Worm (Caenorhabditis elegans) whole organism, L3 larva: Measurements from ENCODE around the gene abu-10.

Experiments
- R02D3.7 ChIP-seq: fragments of 150-350 bp; optimal IDR thresholded peaks from 2 replicates; lab custom pipeline; 2014; ENCODE audit warnings: missing biosample characterization, missing genetic modification characterization
- ZK546.5 ChIP-seq: sonication (generic microtip); optimal IDR thresholded peaks from 2 replicates; lab custom pipeline; 2017; ENCODE audit warnings: missing biosample characterization, missing genetic modification characterization
- aly-2 ChIP-seq: fragments of 150-350 bp; optimal IDR thresholded peaks from 2 replicates; lab custom pipeline; 2014; ENCODE audit warnings: missing biosample characterization, missing genetic modification characterization
- ama-1 ChIP-seq: fragments of 150-350 bp; optimal IDR thresholded peaks from 2 replicates; lab custom pipeline; 2018
- ceh-28 ChIP-seq: fragments of 150-350 bp; optimal IDR thresholded peaks from 2 replicates; lab custom pipeline; 2014; ENCODE audit warnings: missing biosample characterization, missing genetic modification reagents, missing genetic modification characterization
- ceh-82 ChIP-seq: fragments of 150-350 bp; optimal IDR thresholded peaks from 2 replicates; lab custom pipeline; 2014; ENCODE audit warnings: missing biosample characterization, missing genetic modification characterization
- ceh-9 ChIP-seq: sonication (generic microtip); optimal IDR thresholded peaks from 2 replicates; lab custom pipeline; 2018; ENCODE audit warnings: missing biosample characterization, missing genetic modification characterization
- daf-12 ChIP-seq: fragments of 150-350 bp; optimal IDR thresholded peaks from 2 replicates; lab custom pipeline; 2014; ENCODE audit warnings: missing biosample characterization, missing genetic modification reagents, missing genetic modification characterization
- egl-27 ChIP-seq: sonication (generic microtip); optimal IDR thresholded peaks from 4 replicates; lab custom pipeline; 2017; ENCODE audit warnings: missing biosample characterization, missing genetic modification reagents, missing genetic modification characterization
- egl-5 ChIP-seq: fragments of 150-350 bp; optimal IDR thresholded peaks from 2 replicates; lab custom pipeline; 2017; ENCODE audit warnings: missing biosample characterization, missing genetic modification reagents, missing genetic modification characterization, inconsistent platforms
- elt-1 ChIP-seq: fragments of 150-350 bp; optimal IDR thresholded peaks from 2 replicates; lab custom pipeline; 2014; ENCODE audit warnings: missing biosample characterization, missing genetic modification characterization
- elt-2 ChIP-seq: sonication (generic microtip); optimal IDR thresholded peaks from 2 replicates; lab custom pipeline; 2016; ENCODE audit warnings: missing genetic modification reagents, mild to moderate bottlenecking, missing genetic modification characterization, missing compliant biosample characterization
- elt-3 ChIP-seq, 3 experiments: fragments of 150-350 bp in 1 of 3; sonication (generic microtip) in 2 of 3; optimal IDR thresholded peaks; 2 replicates in 2 of 3; 4 replicates in 1 of 3; lab custom pipeline; 2014 to 2017; ENCODE audit warnings: missing biosample characterization in 3 of 3, missing genetic modification characterization in 3 of 3
- eor-1 ChIP-seq, 2 experiments: fragments of 150-350 bp; optimal IDR thresholded peaks; 2 replicates each; lab custom pipeline; 2014 to 2018; ENCODE audit warnings: missing biosample characterization in 2 of 2, missing genetic modification characterization in 2 of 2
- fkh-10 ChIP-seq: sonication (generic microtip); optimal IDR thresholded peaks from 2 replicates; lab custom pipeline; 2017; ENCODE audit warnings: missing biosample characterization, missing genetic modification reagents, missing genetic modification characterization
- fos-1 ChIP-seq: fragments of 150-350 bp; optimal IDR thresholded peaks from 2 replicates; lab custom pipeline; 2014; ENCODE audit warnings: missing biosample characterization, missing genetic modification characterization
- hmg-11 ChIP-seq: sonication (generic microtip); optimal IDR thresholded peaks from 2 replicates; lab custom pipeline; 2016; ENCODE audit warnings: missing genetic modification characterization, missing compliant biosample characterization
- jun-1 ChIP-seq: fragments of 150-350 bp; optimal IDR thresholded peaks from 2 replicates; lab custom pipeline; 2014; ENCODE audit warnings: missing biosample characterization, missing genetic modification reagents, missing genetic modification characterization
- lin-15B ChIP-seq: fragments of 150-350 bp; optimal IDR thresholded peaks from 2 replicates; lab custom pipeline; 2014; ENCODE audit warnings: missing biosample characterization, missing genetic modification characterization
- lin-39 ChIP-seq: fragments of 150-350 bp; optimal IDR thresholded peaks from 2 replicates; lab custom pipeline; 2018; ENCODE audit warnings: missing biosample characterization, missing genetic modification reagents, missing genetic modification characterization
- lsy-12 ChIP-seq: sonication (generic microtip); optimal IDR thresholded peaks from 2 replicates; lab custom pipeline; 2016; ENCODE audit warnings: mild to moderate bottlenecking, missing genetic modification characterization, missing compliant biosample characterization
- mdl-1 ChIP-seq: fragments of 150-350 bp; optimal IDR thresholded peaks from 2 replicates; lab custom pipeline; 2014; ENCODE audit warnings: missing biosample characterization, missing genetic modification characterization
- mml-1 ChIP-seq: fragments of 150-350 bp; sonication (generic microtip); optimal IDR thresholded peaks from 3 replicates; lab custom pipeline; 2014; ENCODE audit warnings: missing biosample characterization, missing genetic modification characterization
- nhr-11 ChIP-seq: fragments of 150-350 bp; optimal IDR thresholded peaks from 2 replicates; lab custom pipeline; 2014; ENCODE audit warnings: missing biosample characterization, missing genetic modification characterization
- nhr-12 ChIP-seq: fragments of 150-350 bp; optimal IDR thresholded peaks from 2 replicates; lab custom pipeline; 2014; ENCODE audit warnings: missing biosample characterization, missing genetic modification characterization
- nhr-23 ChIP-seq: fragments of 150-350 bp; optimal IDR thresholded peaks from 2 replicates; lab custom pipeline; 2014; ENCODE audit warnings: missing biosample characterization, missing genetic modification reagents, missing genetic modification characterization
- nhr-237 ChIP-seq: fragments of 150-350 bp; optimal IDR thresholded peaks from 2 replicates; lab custom pipeline; 2014; ENCODE audit warnings: missing biosample characterization, missing genetic modification characterization
- nhr-25 ChIP-seq: sonication (generic microtip); optimal IDR thresholded peaks from 2 replicates; lab custom pipeline; 2017; ENCODE audit warnings: missing biosample characterization, missing genetic modification characterization
- nhr-28 ChIP-seq: fragments of 150-350 bp; optimal IDR thresholded peaks from 2 replicates; lab custom pipeline; 2014; ENCODE audit warnings: missing biosample characterization, missing genetic modification characterization
- nhr-43 ChIP-seq: sonication (generic microtip); optimal IDR thresholded peaks from 2 replicates; lab custom pipeline; 2016; ENCODE audit warnings: mild to moderate bottlenecking, missing genetic modification characterization, missing compliant biosample characterization; ENCODE audit not compliant: poor library complexity, severe bottlenecking
- nhr-76 ChIP-seq: fragments of 150-350 bp; sonication (generic microtip); optimal IDR thresholded peaks from 5 replicates; lab custom pipeline; 2014; ENCODE audit warnings: missing biosample characterization, missing genetic modification characterization
- pqm-1 ChIP-seq: fragments of 150-350 bp; optimal IDR thresholded peaks from 2 replicates; lab custom pipeline; 2017; ENCODE audit warnings: missing biosample characterization, missing genetic modification characterization, inconsistent platforms
- skn-1 ChIP-seq: fragments of 150-350 bp; optimal IDR thresholded peaks from 2 replicates; lab custom pipeline; 2014; ENCODE audit warnings: missing biosample characterization, missing genetic modification characterization
- tbx-2 ChIP-seq: sonication (generic microtip); optimal IDR thresholded peaks from 2 replicates; lab custom pipeline; 2016; ENCODE audit warnings: mild to moderate bottlenecking, missing genetic modification characterization, missing compliant biosample characterization
- unc-39 ChIP-seq: sonication (generic microtip); optimal IDR thresholded peaks from 4 replicates; lab custom pipeline; 2017; ENCODE audit warnings: missing biosample characterization, missing genetic modification characterization
- unc-62 ChIP-seq: fragments of 150-350 bp; sonication (generic microtip); optimal IDR thresholded peaks from 4 replicates; lab custom pipeline; 2014; ENCODE audit warnings: missing biosample characterization, missing genetic modification reagents, missing genetic modification characterization
- zag-1 ChIP-seq: fragments of 150-350 bp; optimal IDR thresholded peaks from 2 replicates; lab custom pipeline; 2014; ENCODE audit warnings: missing biosample characterization, missing genetic modification characterization
- ztf-11 ChIP-seq: fragments of 150-350 bp; optimal IDR thresholded peaks from 2 replicates; lab custom pipeline; 2014; ENCODE audit warnings: missing biosample characterization, missing genetic modification characterization
- ztf-4 ChIP-seq: fragments of 150-350 bp; optimal IDR thresholded peaks from 2 replicates; lab custom pipeline; 2014; ENCODE audit warnings: missing biosample characterization, missing genetic modification characterization

Gene abu-10

DNA sequence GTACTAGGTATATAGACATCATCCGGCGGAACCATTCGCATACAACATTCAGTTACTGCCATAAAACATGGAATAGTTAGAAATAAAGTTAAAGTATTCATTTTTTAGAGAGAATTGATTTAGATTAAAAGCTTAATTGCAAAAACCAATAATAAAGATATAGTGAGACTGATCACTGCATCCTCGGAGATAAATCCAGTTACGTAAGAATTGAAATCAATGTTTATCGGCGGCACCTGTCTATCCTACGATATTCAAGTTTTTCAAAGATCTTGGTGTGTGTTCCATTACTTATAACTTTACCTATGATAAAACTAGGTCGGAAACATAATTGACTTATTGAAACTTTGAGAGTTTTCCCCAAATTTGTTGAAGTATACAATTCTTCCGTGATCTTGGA, 38.6 kb upstream of the abu-10 start, which contains the start of gene T14G12.6:
Gene T14G12.6, minus strand, starts transcription at position 101 of the 400 bp plus-strand sequence.
- no peak for TF ChIP-seq ama-1 (lab: Kevin White, UChicago)
- no peak for TF ChIP-seq elt-1 (tag; lab: Kevin White, UChicago)
- TF ChIP-seq ceh-28 (tag; lab: Kevin White, UChicago): no peak
- no peak for TF ChIP-seq jun-1 (tag; lab: Kevin White, UChicago)
- TF ChIP-seq nhr-28: no peak
- no peak for TF ChIP-seq aly-2
- TF ChIP-seq egl-27 (tag; lab: Kevin White, UChicago): no peak
- no peak for TF ChIP-seq elt-3 (tag; optimal IDR thresholded peaks at IDR 0.05; lab: Kevin White, UChicago)
- no peak for TF ChIP-seq ztf-11 (tag; lab: Kevin White, UChicago)
- no peak for TF ChIP-seq skn-1

DNA sequence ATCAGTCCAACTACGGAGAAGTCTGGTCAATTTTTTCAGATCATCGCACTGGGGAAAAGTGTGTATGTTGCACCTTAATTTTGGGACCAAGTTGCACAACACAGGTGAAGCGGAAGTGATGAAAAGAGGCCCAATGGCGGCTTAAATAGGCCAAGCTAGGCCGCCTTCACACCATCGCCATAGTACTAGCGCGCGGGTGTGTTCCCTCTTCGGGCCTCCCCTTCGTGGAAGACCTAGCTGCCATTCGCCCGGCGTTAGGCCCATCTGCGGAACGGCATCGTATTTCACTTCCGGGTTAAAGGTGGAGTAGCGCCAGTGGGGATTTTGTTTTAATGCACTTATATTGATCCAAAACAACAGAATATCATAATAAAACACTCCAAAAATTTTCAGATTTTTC, 38.2 kb upstream of the abu-10 start:
- no peak for TF ChIP-seq hmg-11 (tag; lab: Kevin White, UChicago)
- no peak for TF ChIP-seq mml-1
- TF ChIP-seq ceh-82 (tag; lab: Kevin White, UChicago): no peak
- no peak for TF ChIP-seq nhr-237
- no peak for TF ChIP-seq nhr-11 (tag; lab: Kevin White, UChicago)
- no peak for TF ChIP-seq daf-12 (tag; lab: Kevin White, UChicago)
- TF ChIP-seq R02D3.7 (tag; lab: Kevin White, UChicago): no peak
- TF ChIP-seq zag-1 (tag; lab: Kevin White, UChicago): no peak
- no peak for TF ChIP-seq fkh-10
- TF ChIP-seq ztf-4 (tag; lab: Kevin White, UChicago): no peak
- no peak for TF ChIP-seq unc-39 (tag; lab: Kevin White, UChicago)
- no peak for TF ChIP-seq nhr-25 (tag; lab: Kevin White, UChicago)
- TF ChIP-seq lin-15B (tag; lab: Kevin White, UChicago): no peak
- TF ChIP-seq aly-2: no peak
- no peak for TF ChIP-seq tbx-2 (tag; lab: Kevin White, UChicago)
- no peak for TF ChIP-seq nhr-23
- TF ChIP-seq elt-2: no peak
- no peak for TF ChIP-seq ZK546.5

DNA sequence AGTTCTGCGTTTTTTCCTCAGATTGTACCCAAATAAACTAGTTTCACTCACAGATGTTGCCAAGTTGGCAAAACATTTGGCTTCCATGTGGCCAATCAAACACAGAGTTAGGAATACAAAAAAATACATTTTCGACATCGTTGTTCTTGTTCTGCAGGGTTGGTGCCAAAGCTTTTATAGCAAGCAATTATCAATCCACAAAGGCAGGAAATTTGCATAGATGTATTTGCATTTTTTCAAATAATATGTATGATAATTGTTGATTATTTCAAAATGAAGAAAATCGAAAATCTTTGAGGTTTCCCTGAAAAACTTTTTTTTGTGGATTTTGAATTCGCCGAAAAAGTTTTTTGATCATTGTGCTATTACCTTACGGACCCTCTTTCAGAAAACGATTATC, 35.6 kb upstream of the abu-10 start, which contains the start of gene T14G12.11:
Gene T14G12.11, minus strand, starts transcription at position 138 of the 400 bp plus-strand sequence.
- no peak for TF ChIP-seq ceh-9 (tag; lab: Kevin White, UChicago)
- TF ChIP-seq lsy-12 (tag; lab: Kevin White, UChicago): no peak
- TF ChIP-seq nhr-43: no peak
- no peak for TF ChIP-seq nhr-76 (tag; lab: Kevin White, UChicago)
- no peak for TF ChIP-seq unc-62
- TF ChIP-seq daf-12 (tag; lab: Kevin White, UChicago): no peak
- no peak for TF ChIP-seq nhr-12 (tag; lab: Kevin White, UChicago)
- TF ChIP-seq skn-1: no peak
- TF ChIP-seq R02D3.7 (tag; lab: Kevin White, UChicago): no peak
- TF ChIP-seq nhr-23: no peak
- TF ChIP-seq lin-39 (tag; lab: Kevin White, UChicago): no peak
- no peak for TF ChIP-seq mdl-1
- no peak for TF ChIP-seq unc-39 (tag; lab: Kevin White, UChicago)

DNA sequence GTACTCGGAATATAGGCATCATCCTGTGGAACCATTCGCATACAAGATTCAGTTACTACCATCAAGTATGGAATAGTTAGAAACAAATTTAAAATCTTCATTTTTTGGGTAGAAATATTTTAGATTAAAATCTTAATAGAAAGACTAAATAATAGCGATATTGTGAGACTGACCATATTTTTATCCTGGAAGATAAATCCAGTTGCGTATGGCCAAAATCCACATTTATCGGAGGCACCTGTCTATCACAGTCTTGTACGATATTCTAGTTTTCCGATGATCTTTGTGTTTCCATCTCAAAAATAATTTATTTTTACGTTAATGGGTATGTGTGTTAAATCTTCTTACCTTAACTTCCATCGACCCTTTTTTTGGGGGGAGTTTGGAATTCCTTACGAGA, 33.7 kb upstream of the abu-10 start, which contains the start of gene F47B7.3:
Gene F47B7.3, minus strand, starts transcription at position 101 of the 400 bp plus-strand sequence.
- TF ChIP-seq R02D3.7 (tag; lab: Kevin White, UChicago) (no peak), pqm-1 (tag; lab: Kevin White, UChicago) (no peak), elt-2 (no peak), fos-1 (no peak), elt-1 (tag; lab: Kevin White, UChicago) (no peak), zag-1 (tag; lab: Kevin White, UChicago) (no peak), ceh-28 (tag; lab: Kevin White, UChicago) (no peak), eor-1 (tag; optimal IDR thresholded peaks at IDR 0.05; lab: Kevin White, UChicago) (no peak), egl-5 (tag; lab: Kevin White, UChicago) (no peak), aly-2 (no peak)
